Worm (Caenorhabditis elegans) whole organism, late embryonic: ENCODE measurements around the gene cylc-1.

ENCODE experiments used
- ceh-22 ChIP-seq: sonication (generic microtip); optimal IDR thresholded peaks from 2 replicates; lab custom pipeline; 2017; ENCODE audit warnings: missing biosample characterization, missing genetic modification characterization
- dmd-4 ChIP-seq: sonication (generic microtip); optimal IDR thresholded peaks from 2 replicates; lab custom pipeline; 2016; ENCODE audit warnings: borderline replicate concordance, missing genetic modification characterization, missing compliant biosample characterization
- pqm-1 ChIP-seq: sonication (generic microtip); optimal IDR thresholded peaks from 2 replicates; lab custom pipeline; 2016; ENCODE audit warnings: missing genetic modification characterization, missing compliant biosample characterization
- unc-42 ChIP-seq: sonication (generic microtip); optimal IDR thresholded peaks from 2 replicates; lab custom pipeline; 2016; ENCODE audit warnings: missing genotype, missing genetic modification characterization, missing compliant biosample characterization

DNA sequence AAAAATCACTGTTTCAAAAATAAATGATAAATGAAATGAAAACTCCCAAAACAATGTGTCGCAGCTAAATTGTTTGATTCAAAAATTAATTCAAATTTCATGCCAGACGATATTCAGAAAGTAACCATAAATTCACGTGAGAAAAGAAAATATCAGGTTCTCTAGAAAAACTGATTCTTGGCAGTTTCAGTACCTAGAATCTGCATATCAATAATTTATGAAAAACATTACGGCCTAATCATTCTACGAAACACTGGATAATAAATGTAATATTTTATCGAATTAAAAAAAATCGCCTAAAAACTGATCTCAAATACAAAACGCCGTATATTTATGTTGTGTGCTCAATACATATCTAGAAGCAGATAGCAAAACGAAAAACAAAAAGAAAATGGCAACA lies 24.8 kb downstream of the cylc-1 start:
- TF ChIP-seq pqm-1 (no peak), unc-42 (no peak), dmd-4 (tag; lab: Kevin White, UChicago) (no peak), ceh-22 (tag; lab: Kevin White, UChicago) (no peak)
